Worm (Caenorhabditis elegans) whole organism, dauer: Measurements from ENCODE around the gene F18A1.1.

Experiments
- unc-62 ChIP-seq: sonication (generic microtip); optimal IDR thresholded peaks from 2 replicates; lab custom pipeline; 2017; ENCODE audit warnings: missing biosample characterization, missing genetic modification reagents, missing genetic modification characterization

F18A1.1 gene

DNA sequence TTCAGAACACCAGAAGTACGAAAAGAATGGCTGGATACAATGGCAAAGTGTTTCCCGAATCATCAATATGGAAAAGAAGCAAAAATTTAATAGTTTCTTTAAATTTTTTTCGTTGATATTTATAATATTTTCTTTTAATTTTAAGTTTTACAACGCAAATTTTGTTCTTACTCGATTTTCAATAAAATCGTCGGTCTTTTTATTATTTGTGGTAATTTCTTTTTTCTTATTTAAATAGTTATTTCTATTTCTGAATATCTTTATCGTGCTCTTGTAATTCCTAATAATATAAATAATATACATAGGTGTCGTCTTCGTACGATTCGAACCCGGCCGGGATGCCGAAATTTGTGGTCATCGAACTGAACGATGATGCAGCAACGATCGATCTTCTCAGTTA is 13.0 kb upstream of the F18A1.1 start, which contains the start of gene lir-1:
Gene lir-1 (plus strand): TSS at position 301 of the 400 bp plus-strand sequence.
- TF ChIP-seq unc-62 (GFP tag; lab: Kevin White, UChicago): no peak

DNA sequence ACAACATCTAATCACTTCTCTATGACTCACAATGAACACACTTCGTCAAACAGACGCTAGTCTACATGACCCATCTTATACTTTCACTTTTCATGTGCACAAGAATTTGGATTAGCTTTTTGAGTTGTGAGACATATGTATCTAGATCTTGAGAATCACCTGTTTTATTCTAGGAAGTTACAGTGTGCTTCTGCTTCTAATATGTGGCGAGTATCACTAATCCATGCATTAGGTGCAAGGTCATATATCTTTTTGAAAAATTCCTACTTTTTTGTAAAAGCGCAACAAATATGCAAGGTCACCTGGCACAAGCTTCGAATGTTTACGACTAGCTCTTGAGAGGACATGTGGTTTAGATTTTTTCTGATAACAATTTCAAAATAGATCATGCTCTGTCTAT is 8.9 kb upstream of the F18A1.1 start:
- no peak for TF ChIP-seq unc-62 (GFP tag; lab: Kevin White, UChicago)

DNA sequence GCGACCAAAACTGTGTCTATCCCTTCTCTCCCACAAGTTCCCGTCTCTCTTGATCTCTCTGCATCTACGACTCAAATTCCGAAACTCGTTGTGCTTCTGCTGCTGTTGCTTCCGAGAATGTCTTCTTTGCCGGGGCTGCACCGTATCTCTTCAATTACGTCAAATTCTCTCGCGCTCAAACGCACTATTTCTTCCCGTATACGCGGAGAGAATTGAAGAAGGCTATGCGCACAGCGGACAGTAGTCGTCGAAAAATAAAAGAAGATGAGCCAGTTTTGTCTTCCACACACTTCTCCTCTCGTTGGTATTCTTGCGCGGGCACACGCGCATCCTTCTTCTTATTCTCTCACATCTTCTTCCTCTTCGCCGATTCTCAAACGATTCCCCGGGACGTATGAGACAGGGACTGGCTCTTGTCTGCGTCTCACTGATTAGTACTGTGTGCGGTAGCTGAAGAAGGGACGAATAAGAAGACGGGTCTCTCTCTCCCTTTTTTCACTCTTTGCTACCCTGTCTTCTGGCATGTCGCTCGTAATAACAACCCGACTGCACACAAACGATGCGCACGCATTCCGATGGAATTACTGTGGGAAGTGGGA is 8.3 kb upstream of the F18A1.1 start:
- no peak for TF ChIP-seq unc-62 (GFP tag; lab: Kevin White, UChicago)

DNA sequence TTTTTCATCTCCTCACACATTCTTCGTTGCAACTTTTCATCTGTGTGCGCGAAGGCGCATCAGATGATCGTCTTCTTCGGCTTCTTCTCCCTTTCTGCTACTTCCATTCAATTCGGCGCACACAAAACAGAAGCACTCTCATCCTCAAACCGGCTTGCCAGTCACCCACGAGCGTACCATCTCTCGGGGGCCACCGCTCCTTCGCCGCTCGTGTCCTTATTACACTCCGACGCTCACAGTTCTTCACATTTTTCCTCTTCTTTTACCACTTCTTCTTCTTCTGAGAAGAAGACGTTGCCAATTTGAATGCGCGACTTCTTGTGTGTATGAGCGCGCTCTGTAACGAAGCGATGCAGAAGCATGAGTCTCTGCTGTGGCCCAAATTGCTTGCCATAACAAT is 6.2 kb upstream of the F18A1.1 start:
- TF ChIP-seq unc-62 (GFP tag; lab: Kevin White, UChicago): no peak

DNA sequence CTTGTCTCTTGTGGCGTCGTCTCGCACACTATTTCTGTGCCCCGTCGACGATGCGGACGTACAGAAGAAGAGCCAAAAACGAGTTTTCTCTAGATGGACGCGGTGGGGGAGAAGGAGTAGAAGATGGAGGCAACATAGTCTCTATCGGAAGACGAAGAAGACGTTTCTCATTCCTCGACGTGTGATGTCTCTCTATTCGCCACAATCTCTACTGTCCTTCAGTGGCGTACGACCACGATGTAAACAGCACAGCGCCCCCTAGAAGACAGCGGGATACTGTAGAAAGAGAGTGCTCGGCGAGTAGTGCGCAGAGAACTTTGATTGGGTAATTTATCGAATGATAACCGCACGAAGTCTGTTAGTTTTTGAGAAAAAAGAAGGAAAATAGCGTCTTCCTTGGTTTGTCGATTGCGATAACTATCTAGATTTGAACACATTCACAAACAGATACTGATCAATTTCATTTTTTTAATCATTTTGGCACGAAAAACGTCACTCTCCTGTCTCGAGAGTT is 5.1 kb upstream of the F18A1.1 start:
- no peak for TF ChIP-seq unc-62 (GFP tag; lab: Kevin White, UChicago)

DNA sequence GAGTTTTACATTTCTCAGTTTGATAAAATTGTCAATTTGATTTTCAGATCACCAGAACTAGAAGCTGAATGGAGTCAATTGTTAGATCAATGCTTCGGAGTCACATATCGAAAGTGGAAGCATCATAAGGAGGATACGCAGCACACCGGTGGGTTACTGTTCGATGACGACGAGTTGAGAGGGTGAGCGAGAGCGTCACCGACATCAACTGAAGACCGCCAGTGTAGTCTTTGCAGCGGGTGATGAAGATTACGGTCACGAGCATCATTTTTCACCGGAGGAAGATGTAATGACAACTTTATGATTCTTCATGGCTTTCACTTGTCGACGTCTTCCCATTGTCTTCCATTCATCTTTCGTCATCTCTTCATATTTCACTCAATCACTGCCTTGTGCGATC is 2.8 kb upstream of the F18A1.1 start, which contains the start of gene lin-26:
Gene lin-26 (plus strand): TSS at position 301 of the 400 bp plus-strand sequence.
- no peak for TF ChIP-seq unc-62 (GFP tag; lab: Kevin White, UChicago)

DNA sequence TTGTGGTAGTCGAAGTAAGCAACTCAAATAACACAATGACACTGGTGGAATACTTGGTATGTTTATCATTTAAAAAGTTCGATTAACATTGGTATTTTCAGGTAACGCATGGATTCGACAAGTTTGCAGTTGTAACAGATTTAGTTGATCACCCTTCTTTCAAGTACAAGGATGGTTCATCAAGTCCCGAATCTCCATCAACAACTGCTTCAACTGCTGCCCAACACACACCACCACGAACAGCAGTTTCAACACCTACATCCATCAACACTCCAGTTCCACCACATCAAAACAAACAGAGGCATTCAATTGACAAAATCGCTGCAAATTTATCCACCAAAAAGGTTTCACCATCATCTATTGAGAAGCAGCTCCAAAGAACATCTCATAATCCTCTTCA is 2.2 kb upstream of the F18A1.1 start:
- no peak for TF ChIP-seq unc-62 (GFP tag; lab: Kevin White, UChicago)

DNA sequence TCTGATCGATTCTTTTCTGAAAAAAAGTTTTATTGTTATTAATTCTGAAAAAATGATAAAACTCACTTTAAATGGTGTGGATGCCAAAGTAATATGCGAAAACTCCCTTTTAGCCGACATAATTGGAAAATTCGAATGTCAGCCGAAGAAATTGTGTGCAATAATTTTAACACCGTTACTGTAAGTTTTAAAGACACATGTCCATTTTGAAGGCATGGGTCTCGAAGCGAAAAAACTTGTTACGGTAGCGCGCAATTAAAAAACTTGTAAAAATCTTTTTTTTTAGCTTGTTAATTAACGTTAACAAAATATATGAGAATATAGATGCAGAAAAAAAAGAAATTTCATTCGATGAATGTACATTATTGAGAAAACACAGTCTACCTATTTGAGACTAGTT is 5.7 kb downstream of the F18A1.1 start, which contains the start of gene pid-1:
Gene pid-1 (minus strand): TSS at position 173 of the 400 bp plus-strand sequence.
- no peak for TF ChIP-seq unc-62 (GFP tag; lab: Kevin White, UChicago)

DNA sequence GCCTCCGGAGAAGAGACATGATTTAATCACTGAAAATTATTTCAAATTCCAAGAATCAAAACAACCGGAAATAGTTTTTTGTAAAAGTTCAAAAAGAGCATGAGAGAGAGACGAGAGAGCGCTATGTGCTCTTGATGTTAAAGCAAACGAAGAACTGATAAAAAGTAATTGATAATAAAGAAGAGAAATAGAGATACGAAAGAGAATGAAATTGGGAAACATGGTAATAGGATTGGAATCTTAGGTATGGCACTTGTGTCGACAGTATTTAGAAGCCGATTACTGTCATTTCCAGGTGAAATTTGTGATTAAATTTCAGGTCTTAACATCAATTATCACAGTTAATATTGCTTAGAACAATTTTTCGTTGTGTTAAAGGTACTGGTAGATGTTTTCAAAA is 9.2 kb downstream of the F18A1.1 start, which contains the start of gene nhx-2:
Gene nhx-2 (minus strand): TSS at position 29 of the 400 bp plus-strand sequence.
- TF ChIP-seq unc-62 (GFP tag; lab: Kevin White, UChicago): no peak

DNA sequence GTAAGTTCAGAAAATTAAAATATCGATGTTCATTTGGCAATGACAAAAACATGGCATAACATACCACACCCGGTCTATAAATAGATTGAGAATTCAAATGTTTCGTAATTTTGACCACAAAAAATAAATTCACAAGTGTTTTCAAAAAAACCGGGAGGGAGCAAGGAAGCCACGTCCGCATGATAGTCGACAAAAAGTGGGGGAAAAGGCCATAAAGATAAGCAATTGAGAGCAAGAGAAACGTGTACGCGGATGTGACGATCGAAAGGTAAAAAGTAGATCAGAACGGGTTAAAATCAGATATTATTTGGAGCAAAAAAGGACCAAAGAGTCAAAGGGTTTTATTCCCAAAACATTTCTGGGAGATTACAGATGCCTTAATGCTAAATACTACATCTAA is 10.1 kb downstream of the F18A1.1 start:
- TF ChIP-seq unc-62 (GFP tag; lab: Kevin White, UChicago): no peak

DNA sequence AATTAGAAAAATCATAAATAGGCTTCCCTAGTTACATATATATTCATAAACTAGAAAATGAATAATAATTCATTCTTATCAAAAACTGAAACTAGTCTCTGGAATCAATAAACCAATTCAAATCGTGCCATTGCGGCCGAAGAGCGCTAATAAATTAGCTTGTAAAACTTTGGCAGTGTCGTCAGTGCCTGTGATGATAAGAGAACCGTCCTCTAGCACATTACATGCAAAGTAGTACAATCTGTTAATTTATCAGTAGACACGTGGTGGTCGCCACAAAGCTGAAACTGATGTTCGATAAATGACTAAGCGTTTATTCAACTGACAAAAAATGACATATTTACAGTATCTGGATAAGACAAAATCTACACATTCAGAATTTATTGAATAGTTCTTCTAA is 10.9 kb downstream of the F18A1.1 start:
- TF ChIP-seq unc-62 (GFP tag; lab: Kevin White, UChicago): no peak

DNA sequence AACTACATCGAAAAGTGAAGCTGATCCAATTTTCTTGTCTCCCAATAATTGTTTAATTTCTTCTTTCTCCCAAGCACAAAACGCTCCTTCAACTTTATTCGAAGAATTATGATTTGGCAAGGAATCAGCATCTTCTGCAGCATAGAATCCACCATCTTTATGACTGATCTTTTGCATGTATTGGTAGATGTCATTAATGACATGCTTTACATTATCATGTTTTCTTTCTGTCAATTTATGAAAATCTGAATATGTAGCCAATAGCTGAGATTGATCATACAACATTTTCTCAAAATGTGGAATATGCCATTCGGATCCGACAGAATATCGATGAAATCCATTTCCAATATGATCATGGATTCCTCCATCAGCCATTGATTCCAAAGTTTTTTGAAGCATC is 12.5 kb downstream of the F18A1.1 start:
- TF ChIP-seq unc-62 (GFP tag; lab: Kevin White, UChicago): no peak

DNA sequence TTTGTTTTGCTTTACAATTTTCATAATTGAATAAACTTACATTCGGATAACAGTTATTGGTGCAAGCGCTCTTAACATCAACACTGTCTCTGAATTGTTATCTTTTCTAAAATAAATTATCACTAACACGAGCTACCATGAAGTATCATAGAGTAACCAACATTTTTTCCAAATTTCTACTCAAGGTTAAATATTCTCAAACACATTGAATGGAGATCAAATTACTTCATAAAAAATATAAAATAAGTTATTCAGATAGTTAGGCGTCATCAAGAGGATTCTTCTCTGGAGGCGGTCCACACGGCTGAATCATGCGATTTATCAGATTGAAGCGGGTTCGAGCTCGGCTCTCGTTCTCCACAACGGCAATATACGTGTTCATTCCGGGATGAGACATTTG is 13.7 kb downstream of the F18A1.1 start, which contains the start of gene B0495.5:
Gene B0495.5 (minus strand): TSS at position 101 of the 400 bp plus-strand sequence.
- no peak for TF ChIP-seq unc-62 (GFP tag; lab: Kevin White, UChicago)

DNA sequence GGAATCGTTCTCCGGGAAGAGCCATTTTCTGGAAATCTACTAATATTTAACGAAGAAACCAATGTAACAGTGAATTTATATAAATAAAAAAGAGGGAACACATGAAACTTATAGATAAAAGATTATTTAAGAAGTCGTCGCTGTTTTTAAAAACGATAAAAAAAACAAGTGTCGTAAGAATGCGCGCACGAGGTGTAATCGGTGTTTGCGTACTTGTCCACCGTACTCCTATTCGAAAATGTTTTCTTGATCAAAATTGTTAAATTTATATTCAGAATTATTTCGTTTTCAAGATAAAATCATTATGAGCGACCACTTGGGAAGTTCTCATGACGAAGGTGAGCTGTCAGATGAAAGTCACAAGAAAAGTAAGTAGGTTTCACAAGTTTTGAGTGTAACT is 14.3 kb downstream of the F18A1.1 start, which contains the start of the genes moa-2 and cdk-11.1:
Gene moa-2 (minus strand): TSS at position 25 of the 400 bp plus-strand sequence.
Gene cdk-11.1 (plus strand): TSS at position 227 of the 400 bp plus-strand sequence.
- TF ChIP-seq unc-62 (GFP tag; lab: Kevin White, UChicago): no peak

DNA sequence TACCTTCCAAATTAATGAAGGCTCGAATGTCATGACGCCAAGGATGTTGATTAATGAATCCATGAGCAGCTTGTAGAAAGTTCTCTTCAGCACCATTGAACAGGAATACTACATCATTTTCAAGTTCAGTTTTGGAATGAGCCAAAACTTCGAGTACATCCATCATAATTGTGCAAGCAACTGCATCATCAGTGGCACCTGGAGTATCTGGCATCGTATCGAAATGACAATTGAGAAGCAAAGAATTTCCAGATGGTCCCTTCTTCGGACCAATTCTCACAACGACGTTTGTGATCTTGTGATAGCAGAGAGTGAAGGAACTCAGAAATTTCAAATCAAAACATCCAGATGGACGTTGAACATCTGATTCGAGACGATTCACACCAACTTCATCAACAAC is 19.7 kb downstream of the F18A1.1 start:
- TF ChIP-seq unc-62 (GFP tag; lab: Kevin White, UChicago): no peak

DNA sequence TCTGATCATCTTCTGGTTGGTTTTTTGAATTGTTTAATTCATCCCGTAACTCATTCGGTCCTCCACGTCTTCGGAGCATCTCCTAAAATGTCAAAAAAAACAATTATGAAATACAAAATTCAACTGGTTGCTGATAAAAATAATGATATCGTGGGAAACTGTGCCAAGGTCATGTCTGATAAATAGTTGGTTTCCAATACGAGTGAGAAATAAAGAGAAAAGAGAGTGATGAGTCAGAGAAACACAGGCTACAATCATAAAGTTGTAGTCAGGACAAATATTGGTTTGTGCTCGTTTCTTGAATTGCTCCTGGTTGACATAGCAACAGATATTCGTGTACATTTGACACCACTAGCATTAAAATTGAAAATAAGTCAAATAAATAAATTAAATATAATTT is 20.5 kb downstream of the F18A1.1 start, which contains the start of gene B0495.7:
Gene B0495.7 (minus strand): TSS at position 82 of the 400 bp plus-strand sequence.
- TF ChIP-seq unc-62 (GFP tag; lab: Kevin White, UChicago): no peak

DNA sequence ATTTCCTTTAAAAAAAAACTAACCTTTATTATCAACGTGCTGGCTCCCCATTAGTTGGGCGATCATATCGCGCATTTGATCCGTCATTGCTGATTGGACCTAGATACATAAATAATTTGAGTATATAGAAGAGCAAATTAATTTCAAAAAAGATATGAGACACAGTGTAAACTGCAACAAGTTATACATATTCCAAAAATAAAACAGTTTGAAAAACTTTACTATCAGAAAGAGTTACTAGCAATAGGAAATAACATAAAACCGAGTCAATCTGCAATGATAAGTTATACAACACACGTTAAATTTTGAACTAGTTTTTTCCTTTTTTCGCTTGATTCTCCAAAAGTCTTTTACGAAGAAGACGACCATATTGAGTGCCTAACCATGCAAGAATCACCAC is 22.7 kb downstream of the F18A1.1 start, which contains the start of gene luc-7L:
Gene luc-7L (minus strand): TSS at position 101 of the 400 bp plus-strand sequence.
- no peak for TF ChIP-seq unc-62 (GFP tag; lab: Kevin White, UChicago)
